Fruit fly (Drosophila melanogaster) whole organism, larva: ENCODE data around the gene ND-B14.5B.

Experiments used
- noc ChIP-seq: fragments of 200-800 bp; sonication (Bioruptor generic); optimal IDR thresholded peaks from 3 replicates; lab custom pipeline; 2019; ENCODE audit warnings: missing biosample characterization, mild to moderate bottlenecking, missing genetic modification characterization, moderate library complexity

Gene ND-B14.5B

dm6 chr2L:3120820-3121219 is 24.8 kb downstream of the ND-B14.5B start:
- no peak for TF ChIP-seq noc (tag; lab: Kevin White, UChicago)

DNA sequence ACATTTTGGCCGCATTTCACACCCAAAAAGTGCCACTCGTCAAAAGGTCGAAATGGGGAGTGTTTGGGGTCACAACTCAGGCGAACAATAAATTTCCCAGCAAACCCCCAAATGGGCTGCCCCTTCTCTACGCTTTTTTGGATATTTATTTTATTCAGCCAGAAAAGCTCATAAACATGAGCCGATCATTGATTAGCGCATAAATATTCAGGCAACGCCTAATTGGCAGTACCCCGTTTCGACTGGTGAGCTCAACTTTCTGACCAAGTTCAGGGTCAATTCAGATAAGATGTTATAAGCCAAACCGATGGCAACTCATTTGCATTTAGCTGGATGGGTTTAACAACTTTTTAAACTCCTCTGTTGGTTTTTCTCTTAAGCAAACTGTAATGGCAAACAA is 26.0 kb downstream of the ND-B14.5B start:
- TF ChIP-seq noc (tag; lab: Kevin White, UChicago), result no peak

- TF ChIP-seq noc (tag; lab: Kevin White, UChicago), result no peak
These were observed 30.8 kb downstream of the ND-B14.5B start for dm6 chr2L:3114887-3115286.

DNA sequence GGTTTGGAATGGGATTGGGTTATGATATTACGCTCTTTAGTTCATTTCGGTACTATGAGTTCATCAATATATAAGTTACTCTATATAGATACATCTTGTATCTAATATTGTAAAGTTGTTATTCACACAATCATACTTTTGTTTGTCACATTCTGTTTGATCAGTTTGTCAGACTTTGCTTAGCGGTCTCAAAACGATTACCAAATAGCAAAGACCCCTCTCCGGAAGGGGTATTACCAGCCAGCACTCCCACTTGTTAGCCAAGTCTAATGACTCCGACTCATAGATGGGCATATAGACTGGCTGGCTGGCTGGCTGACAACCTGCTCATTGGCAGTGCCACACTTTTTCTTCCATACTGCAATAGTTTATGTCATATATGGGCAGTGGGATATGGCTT is 31.5 kb downstream of the ND-B14.5B start:
- no peak for TF ChIP-seq noc (tag; lab: Kevin White, UChicago)

DNA sequence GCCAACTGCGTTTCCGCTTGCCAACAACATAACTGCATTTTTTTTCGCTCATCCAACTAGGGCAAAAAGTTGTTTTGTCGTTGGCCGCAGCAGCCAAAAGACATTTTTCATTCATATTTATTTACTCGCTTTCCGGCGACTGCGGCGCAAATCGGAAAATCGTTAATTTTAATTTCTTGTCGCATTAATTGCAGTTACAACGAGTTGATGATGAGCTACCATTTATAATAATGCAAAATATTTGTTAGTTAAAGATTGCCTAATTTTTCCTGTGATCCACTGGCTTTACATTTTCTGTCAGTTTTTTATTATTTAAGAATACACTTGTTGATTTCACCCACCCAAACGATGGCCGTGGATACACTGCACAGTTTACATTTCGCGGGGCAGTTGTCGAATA is 36.3 kb downstream of the ND-B14.5B start, which contains the start of gene PpD6:
TSS of gene PpD6 (plus strand) at position 301 of the 400 bp plus-strand sequence.
- TF ChIP-seq noc (tag; lab: Kevin White, UChicago), result no peak

DNA sequence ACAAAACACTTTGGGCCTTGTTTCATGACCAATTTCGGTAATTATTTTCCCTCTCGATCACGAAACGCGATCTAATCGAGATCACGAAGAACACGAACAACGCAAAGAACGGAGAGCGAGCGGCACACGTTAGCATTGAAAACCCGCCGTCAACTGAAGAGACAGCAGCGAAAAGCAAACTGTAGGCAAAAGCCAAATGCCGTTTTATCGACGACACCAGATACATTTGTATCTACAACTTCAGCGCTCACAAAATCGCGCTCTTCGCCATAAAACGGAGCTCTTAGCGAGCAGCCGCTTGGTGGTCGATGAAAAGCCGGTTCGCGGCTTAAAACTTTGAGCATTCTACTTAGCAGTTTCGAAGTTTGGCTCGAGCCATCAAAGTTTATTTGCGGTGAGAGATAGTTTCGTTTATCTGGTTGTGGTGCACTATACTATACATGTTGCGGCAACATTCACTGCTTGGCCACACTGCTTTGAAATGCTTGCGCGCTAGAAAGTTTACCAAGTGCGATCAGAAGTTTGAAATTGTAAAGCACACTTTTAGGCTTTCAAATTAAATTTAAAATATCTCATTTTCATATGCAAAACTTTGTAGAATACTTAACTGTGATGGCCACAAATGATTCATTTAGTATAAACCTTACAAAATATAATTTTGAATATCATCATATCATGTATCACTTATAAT is 37.5 kb downstream of the ND-B14.5B start:
- TF ChIP-seq noc (tag; lab: Kevin White, UChicago), result no peak

dm6 chr2L:3105895-3106294 is 39.8 kb downstream of the ND-B14.5B start:
- TF ChIP-seq noc (tag; lab: Kevin White, UChicago), result no peak

- no peak for TF ChIP-seq noc (tag; lab: Kevin White, UChicago)
These were observed 44.8 kb downstream of the ND-B14.5B start for dm6 chr2L:3100812-3101211.

DNA sequence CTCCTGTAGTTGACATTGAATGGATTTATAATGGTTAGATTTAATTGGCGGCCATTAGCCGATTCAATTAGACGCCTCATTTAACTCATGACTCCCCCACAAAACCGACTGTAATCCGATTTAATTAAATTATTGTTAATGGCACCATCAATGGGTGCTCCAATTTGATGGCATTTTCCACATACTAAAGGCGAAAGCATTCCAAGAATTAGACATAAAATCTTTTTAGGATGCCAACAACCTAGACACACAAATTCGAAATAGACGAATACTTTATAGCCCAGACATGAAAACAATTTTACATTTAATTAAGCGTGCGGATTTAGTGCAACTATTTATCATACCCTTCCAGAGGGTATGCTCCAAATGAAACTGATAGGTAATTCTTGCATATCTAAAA is 45.7 kb downstream of the ND-B14.5B start:
- TF ChIP-seq noc (tag; lab: Kevin White, UChicago), result no peak
